Worm (Caenorhabditis elegans): ENCODE data around the gene ZK1248.4.

ZK1248.4 gene

ce11 chrII:5841053-5841547 is 22.7 kb downstream of the ZK1248.4 start, which contains the start of gene lec-5:
Gene lec-5, minus strand, starts transcription at chrII:5841103.
- TF ChIP-seq sox-2 (GFP tag; IDR thresholded peaks at IDR 0.05) (no peak), rnt-1 (tag; optimal IDR thresholded peaks at IDR 0.05) (peak; percentile 54), ceh-31 (tag; optimal IDR thresholded peaks at IDR 0.05) (no peak), ahr-1 (tag; optimal IDR thresholded peaks at IDR 0.05) (no peak), mec-3 (tag; optimal IDR thresholded peaks at IDR 0.05; ENCODE audit: borderline replicate concordance) (no peak), syd-9 (tag; optimal IDR thresholded peaks at IDR 0.05) (no peak), pag-3 (tag; optimal IDR thresholded peaks at IDR 0.05; ENCODE audit: borderline replicate concordance) (no peak), eyg-1 (tag; optimal IDR thresholded peaks at IDR 0.05) (no peak), ceh-18 (tag; optimal IDR thresholded peaks at IDR 0.05) (peak; percentile 68), dve-1 (tag; optimal IDR thresholded peaks at IDR 0.05) (no peak), hlh-13 (GFP tag; optimal IDR thresholded peaks at IDR 0.05) (no peak), che-1 (tag; optimal IDR thresholded peaks at IDR 0.05) (no peak), K02D7.2 (tag; optimal IDR thresholded peaks at IDR 0.05) (no peak), pros-1 (tag; optimal IDR thresholded peaks at IDR 0.05) (no peak), pqm-1 (tag; optimal IDR thresholded peaks at IDR 0.05) (no peak)

DNA sequence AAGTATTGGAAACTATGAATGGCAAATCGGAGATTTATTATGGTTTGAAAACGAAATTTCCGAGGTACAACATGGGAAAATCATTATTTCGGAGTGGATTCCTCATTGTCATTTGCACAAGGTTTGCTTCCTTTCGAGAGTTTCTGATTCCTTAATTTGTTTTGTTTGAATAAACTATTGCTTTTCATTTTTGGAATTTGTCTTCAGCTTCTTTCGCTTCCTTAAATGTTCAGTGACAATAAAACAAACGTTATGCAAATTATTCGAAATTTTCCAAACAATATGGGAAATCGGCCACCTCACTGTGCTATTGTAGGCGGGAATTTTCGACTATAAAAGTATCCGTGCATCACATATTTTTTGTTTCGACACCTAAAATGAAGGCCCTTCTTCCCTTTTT is 23.5 kb downstream of the ZK1248.4 start, which contains the start of gene nep-25:
Gene nep-25, plus strand, starts transcription at position 375 of the 400 bp plus-strand sequence.
- TF ChIP-seq K09A11.1 (tag; optimal IDR thresholded peaks at IDR 0.05; ENCODE audit: insufficient read depth) = no peak
- TF ChIP-seq che-1 (tag; optimal IDR thresholded peaks at IDR 0.05) = no peak
- no peak for TF ChIP-seq pag-3 (tag; optimal IDR thresholded peaks at IDR 0.05; ENCODE audit: borderline replicate concordance)
- no peak for TF ChIP-seq npax-4 (tag; optimal IDR thresholded peaks at IDR 0.05)
- no peak for TF ChIP-seq tbx-7 (tag; optimal IDR thresholded peaks at IDR 0.05)
- TF ChIP-seq elt-4 (tag; optimal IDR thresholded peaks at IDR 0.05) = no peak

DNA sequence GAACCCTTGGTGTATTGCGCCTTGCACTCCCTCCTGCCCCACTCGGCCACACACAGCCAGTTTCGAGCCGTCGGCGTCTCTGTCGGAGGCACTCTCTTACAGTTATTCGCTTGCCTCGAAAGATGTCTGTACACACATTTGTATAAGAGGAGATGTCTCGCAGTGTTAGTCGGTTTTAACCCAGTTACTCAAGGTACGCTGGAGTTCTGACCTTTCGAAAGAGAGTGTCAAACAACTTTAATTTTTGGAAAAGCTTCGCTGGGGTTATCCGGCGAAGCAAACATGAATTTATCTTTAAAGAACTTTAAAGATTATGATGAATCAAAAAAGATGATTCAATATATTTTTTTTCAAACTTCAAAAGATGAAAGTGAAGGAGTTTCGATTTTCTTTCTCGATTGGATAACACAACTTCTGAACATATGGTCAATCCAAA is 26.3 kb downstream of the ZK1248.4 start:
- TF ChIP-seq ceh-6 (GFP tag; optimal IDR thresholded peaks at IDR 0.05) = peak; percentile 53
- TF ChIP-seq eyg-1 (tag; optimal IDR thresholded peaks at IDR 0.05) = peak; percentile 68
- peak; percentile 60 for TF ChIP-seq hlh-30 (tag; optimal IDR thresholded peaks at IDR 0.05; ENCODE audit: insufficient read depth)
- peak; percentile 46 for TF ChIP-seq nhr-232 (tag; optimal IDR thresholded peaks at IDR 0.05)
- TF ChIP-seq odd-2 (tag; optimal IDR thresholded peaks at IDR 0.05) = no peak
- peak; percentile 70 for TF ChIP-seq pag-3 (tag; optimal IDR thresholded peaks at IDR 0.05; ENCODE audit: borderline replicate concordance)
- peak; percentile 69 for TF ChIP-seq K02D7.2 (tag; optimal IDR thresholded peaks at IDR 0.05)
- TF ChIP-seq sdc-2 (tag; optimal IDR thresholded peaks at IDR 0.05) = peak; percentile 74
- peak; percentile 66 for TF ChIP-seq dmd-4 (tag; optimal IDR thresholded peaks at IDR 0.05; ENCODE audit: borderline replicate concordance)
- TF ChIP-seq unc-3 (GFP tag; conservative IDR thresholded peaks at IDR 0.05) = peak; percentile 53; the same call in 1 of the 2 replicates
- TF ChIP-seq unc-3 (tag; optimal IDR thresholded peaks at IDR 0.05) = peak; percentile 85
- peak; percentile 44 for TF ChIP-seq tbx-7 (tag; optimal IDR thresholded peaks at IDR 0.05)
- peak; percentile 68 for TF ChIP-seq ceh-24 (tag; optimal IDR thresholded peaks at IDR 0.05)
- peak; percentile 87 for TF ChIP-seq ref-2 (tag; optimal IDR thresholded peaks at IDR 0.05)
- TF ChIP-seq fax-1 (tag; optimal IDR thresholded peaks at IDR 0.05) = peak; percentile 65
- peak; percentile 63 for TF ChIP-seq lin-11 (tag; optimal IDR thresholded peaks at IDR 0.05)
- peak; percentile 46 for TF ChIP-seq ahr-1 (tag; optimal IDR thresholded peaks at IDR 0.05)
- TF ChIP-seq ceh-30 (tag; optimal IDR thresholded peaks at IDR 0.05) = peak; percentile 79
- peak; percentile 83 for TF ChIP-seq ztf-16 (tag; optimal IDR thresholded peaks at IDR 0.05)
- TF ChIP-seq tbx-2 (tag; optimal IDR thresholded peaks at IDR 0.05) = peak; percentile 96
- no peak for TF ChIP-seq ceh-45 (GFP tag; IDR thresholded peaks at IDR 0.05)
- TF ChIP-seq C38D4.7 (GFP tag; optimal IDR thresholded peaks at IDR 0.05) = peak; percentile 59
- peak; percentile 83 for TF ChIP-seq pat-9 (tag; optimal IDR thresholded peaks at IDR 0.05)
- peak; percentile 99 for TF ChIP-seq dve-1 (tag; optimal IDR thresholded peaks at IDR 0.05)
- peak; percentile 85 for TF ChIP-seq ets-4 (tag; optimal IDR thresholded peaks at IDR 0.05)
- TF ChIP-seq ceh-9 (tag; optimal IDR thresholded peaks at IDR 0.05) = no peak
- peak; percentile 55 for TF ChIP-seq gmeb-2 (tag; optimal IDR thresholded peaks at IDR 0.05)
- peak; percentile 81 for TF ChIP-seq sox-4 (tag; optimal IDR thresholded peaks at IDR 0.05)
- TF ChIP-seq elt-4 (tag; optimal IDR thresholded peaks at IDR 0.05) = no peak
- TF ChIP-seq ceh-34 (tag; optimal IDR thresholded peaks at IDR 0.05) = peak; percentile 92
- peak; percentile 87 for TF ChIP-seq T23F11.4 (GFP tag; optimal IDR thresholded peaks at IDR 0.05)
- TF ChIP-seq pha-4 (tag; optimal IDR thresholded peaks at IDR 0.05) = no peak
- peak; percentile 32 for TF ChIP-seq zip-5 (tag; optimal IDR thresholded peaks at IDR 0.05)
- peak; percentile 70 for TF ChIP-seq ttx-3 (tag; optimal IDR thresholded peaks at IDR 0.05)
- TF ChIP-seq fkh-10 (GFP tag; optimal IDR thresholded peaks at IDR 0.05) = peak; percentile 73

Measured in whole organism, late embryonic.